Worm (Caenorhabditis elegans) whole organism, L3 larva: ENCODE measurements around the gene T22C8.3.

Experiments used
- ZK546.5 ChIP-seq: sonication (generic microtip); optimal IDR thresholded peaks from 2 replicates; lab custom pipeline; 2017; ENCODE audit warnings: missing biosample characterization, missing genetic modification characterization
- aly-2 ChIP-seq: fragments of 150-350 bp; optimal IDR thresholded peaks from 2 replicates; lab custom pipeline; 2014; ENCODE audit warnings: missing biosample characterization, missing genetic modification characterization
- ama-1 ChIP-seq: fragments of 150-350 bp; optimal IDR thresholded peaks from 2 replicates; lab custom pipeline; 2018
- elt-3 ChIP-seq, 3 experiments: fragments of 150-350 bp in 1 of 3; sonication (generic microtip) in 2 of 3; optimal IDR thresholded peaks; 2 replicates in 2 of 3; 4 replicates in 1 of 3; lab custom pipeline; 2014 to 2017; ENCODE audit warnings: missing biosample characterization in 3 of 3, missing genetic modification characterization in 3 of 3
- fkh-2 ChIP-seq: fragments of 150-350 bp; optimal IDR thresholded peaks from 2 replicates; lab custom pipeline; 2014; ENCODE audit warnings: missing biosample characterization, missing genetic modification reagents, missing genetic modification characterization
- lin-39 ChIP-seq: fragments of 150-350 bp; optimal IDR thresholded peaks from 2 replicates; lab custom pipeline; 2018; ENCODE audit warnings: missing biosample characterization, missing genetic modification reagents, missing genetic modification characterization
- nhr-237 ChIP-seq: fragments of 150-350 bp; optimal IDR thresholded peaks from 2 replicates; lab custom pipeline; 2014; ENCODE audit warnings: missing biosample characterization, missing genetic modification characterization
- nhr-28 ChIP-seq: fragments of 150-350 bp; optimal IDR thresholded peaks from 2 replicates; lab custom pipeline; 2014; ENCODE audit warnings: missing biosample characterization, missing genetic modification characterization
- pha-4 ChIP-seq: fragments of 150-350 bp; optimal IDR thresholded peaks from 2 replicates; lab custom pipeline; 2014; ENCODE audit warnings: missing biosample characterization, missing genetic modification reagents, missing genetic modification characterization
- pqm-1 ChIP-seq: fragments of 150-350 bp; optimal IDR thresholded peaks from 2 replicates; lab custom pipeline; 2017; ENCODE audit warnings: missing biosample characterization, missing genetic modification characterization, inconsistent platforms
- skn-1 ChIP-seq: fragments of 150-350 bp; optimal IDR thresholded peaks from 2 replicates; lab custom pipeline; 2014; ENCODE audit warnings: missing biosample characterization, missing genetic modification characterization
- unc-39 ChIP-seq: sonication (generic microtip); optimal IDR thresholded peaks from 4 replicates; lab custom pipeline; 2017; ENCODE audit warnings: missing biosample characterization, missing genetic modification characterization
- ztf-4 ChIP-seq: fragments of 150-350 bp; optimal IDR thresholded peaks from 2 replicates; lab custom pipeline; 2014; ENCODE audit warnings: missing biosample characterization, missing genetic modification characterization

ce11 chrII:8658835-8659234 lies 37.1 kb upstream of the T22C8.3 start, which contains the start of gene atg-10:
- TF ChIP-seq pha-4 (tag; lab: Kevin White, UChicago) (no peak), unc-39 (tag; lab: Kevin White, UChicago) (no peak), ama-1 (lab: Kevin White, UChicago) (no peak), nhr-237 (tag; lab: Kevin White, UChicago) (no peak), skn-1 (tag; lab: Kevin White, UChicago) (no peak), pqm-1 (tag; lab: Kevin White, UChicago) (no peak), fkh-2 (tag; lab: Kevin White, UChicago) (no peak), aly-2 (tag; lab: Kevin White, UChicago) (no peak), nhr-28 (tag; lab: Kevin White, UChicago) (no peak), elt-3 (tag; optimal IDR thresholded peaks at IDR 0.05; lab: Kevin White, UChicago) (no peak), lin-39 (tag; lab: Kevin White, UChicago) (no peak), ZK546.5 (tag; lab: Kevin White, UChicago) (no peak), ztf-4 (tag; lab: Kevin White, UChicago) (no peak)
